Fruit fly (Drosophila melanogaster) whole organism, adult: ENCODE results near the gene dan.
A peak's percentile ranks its signal among the peaks of the same experiment; 100 is the strongest.

Source experiments
- CG11617 ChIP-seq: fragments of 200-800 bp; sonication (Bioruptor generic); optimal IDR thresholded peaks from 2 replicates; lab custom pipeline; 2017; ENCODE audit warnings: mild to moderate bottlenecking, missing biosample characterization, missing genetic modification reagents, missing genetic modification characterization
- CG12768 ChIP-seq: fragments of 200-800 bp; sonication (Bioruptor generic); optimal IDR thresholded peaks from 2 replicates; lab custom pipeline; 2017; ENCODE audit warnings: missing biosample characterization, missing genetic modification characterization, mild to moderate bottlenecking, moderate library complexity, missing genetic modification reagents
- CG14711 ChIP-seq: fragments of 200-800 bp; sonication (Bioruptor generic); optimal IDR thresholded peaks from 2 replicates; lab custom pipeline; 2018; ENCODE audit warnings: missing biosample characterization, mild to moderate bottlenecking, missing genetic modification characterization, moderate library complexity
- CG1620 ChIP-seq: fragments of 200-800 bp; sonication (Bioruptor generic); optimal IDR thresholded peaks from 2 replicates; lab custom pipeline; 2016; ENCODE audit warnings: missing biosample characterization, missing genetic modification characterization
- CG33017 ChIP-seq: fragments of 200-800 bp; sonication (Bioruptor generic); optimal IDR thresholded peaks from 2 replicates; lab custom pipeline; 2018; ENCODE audit warnings: missing biosample characterization, mild to moderate bottlenecking, missing genetic modification characterization, moderate library complexity
- CG5204 ChIP-seq: fragments of 200-800 bp; sonication (Bioruptor generic); optimal IDR thresholded peaks from 2 replicates; lab custom pipeline; 2016; ENCODE audit warnings: missing biosample characterization, missing genetic modification characterization
- CG7045 ChIP-seq: fragments of 200-800 bp; sonication (Bioruptor generic); optimal IDR thresholded peaks from 2 replicates; lab custom pipeline; 2017; ENCODE audit warnings: missing biosample characterization, mild to moderate bottlenecking, missing genetic modification characterization
- CG7101 ChIP-seq: fragments of 200-800 bp; sonication (Bioruptor generic); optimal IDR thresholded peaks from 2 replicates; lab custom pipeline; 2018; ENCODE audit warnings: missing biosample characterization, mild to moderate bottlenecking, missing genetic modification characterization, moderate library complexity
- Clk ChIP-seq: fragments of 200-800 bp; sonication (Bioruptor generic); optimal IDR thresholded peaks from 2 replicates; lab custom pipeline; 2017; ENCODE audit warnings: missing biosample characterization, missing genetic modification characterization
- Crg-1 ChIP-seq: fragments of 200-800 bp; sonication (Bioruptor generic); optimal IDR thresholded peaks from 2 replicates; lab custom pipeline; 2016; ENCODE audit warnings: missing biosample characterization, missing genetic modification characterization
- Hr96 ChIP-seq: fragments of 200-800 bp; sonication (Bioruptor generic); optimal IDR thresholded peaks from 2 replicates; lab custom pipeline; 2016; ENCODE audit warnings: missing biosample characterization, missing genetic modification characterization
- Mnt ChIP-seq: fragments of 200-800 bp; sonication (Bioruptor generic); optimal IDR thresholded peaks from 2 replicates; lab custom pipeline; 2016; ENCODE audit warnings: missing biosample characterization, mild to moderate bottlenecking, missing genetic modification characterization
- bab1 ChIP-seq: fragments of 200-800 bp; sonication (Bioruptor generic); optimal IDR thresholded peaks from 3 replicates; lab custom pipeline; 2019; ENCODE audit warnings: missing biosample characterization, mild to moderate bottlenecking, missing genetic modification characterization, moderate library complexity
- cic ChIP-seq: fragments of 200-800 bp; sonication (Bioruptor generic); optimal IDR thresholded peaks from 2 replicates; lab custom pipeline; 2017; ENCODE audit warnings: missing biosample characterization, mild to moderate bottlenecking, missing genetic modification characterization, moderate library complexity
- cnc ChIP-seq, 2 experiments: fragments of >200 bp; optimal IDR thresholded peaks; 2 replicates each; lab custom pipeline; 2017
- kay ChIP-seq: fragments of 200-800 bp; sonication (Bioruptor generic); peaks from one replicate; lab custom pipeline; 2016; ENCODE audit warnings: missing biosample characterization, missing genetic modification characterization, borderline replicate concordance
- ovo ChIP-seq: fragments of 200-800 bp; sonication (Bioruptor generic); optimal IDR thresholded peaks from 2 replicates; lab custom pipeline; 2016; ENCODE audit warnings: missing biosample characterization, missing genetic modification characterization
- pad ChIP-seq: fragments of 200-800 bp; sonication (Bioruptor generic); optimal IDR thresholded peaks from 3 replicates; lab custom pipeline; 2017; ENCODE audit warnings: missing biosample characterization, missing genetic modification characterization, mild to moderate bottlenecking, moderate library complexity, missing genetic modification reagents
- tj ChIP-seq: fragments of 200-800 bp; sonication (Bioruptor generic); optimal IDR thresholded peaks from 3 replicates; lab custom pipeline; 2017; ENCODE audit warnings: missing biosample characterization, mild to moderate bottlenecking, missing genetic modification characterization, moderate library complexity
- toe ChIP-seq: fragments of 200-800 bp; sonication (Bioruptor generic); optimal IDR thresholded peaks from 2 replicates; lab custom pipeline; 2016; ENCODE audit warnings: missing biosample characterization, missing genetic modification characterization

The dan gene

DNA sequence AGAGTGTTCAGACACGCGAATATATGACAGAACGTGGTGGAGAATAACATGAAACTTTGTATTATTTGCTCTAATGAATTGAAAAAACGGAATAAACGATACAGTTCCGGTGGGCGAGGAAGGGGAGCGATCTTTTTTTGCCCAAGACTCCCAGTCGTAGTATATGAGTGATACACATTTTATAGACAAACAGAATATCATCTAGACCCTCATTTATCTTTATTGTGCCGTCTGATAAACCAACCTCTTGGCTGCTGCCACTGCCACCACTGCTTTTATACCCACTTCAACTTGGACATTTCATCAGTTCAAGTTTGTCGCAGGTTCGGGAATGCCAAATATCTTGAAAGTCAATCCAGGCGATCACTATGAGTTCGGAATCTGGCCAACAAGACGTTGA lies 31.8 kb downstream of the dan start, which contains the start of gene CG31106:
CG31106 (plus strand) TSS at position 301 of the 400 bp plus-strand sequence.
- TF ChIP-seq CG33017 (tag; lab: Kevin White, UChicago) (no peak), cnc (optimal IDR thresholded peaks at IDR 0.05; lab: Kevin White, UChicago) (no peak), Mnt (GFP tag; lab: Kevin White, UChicago) (no peak), ovo (GFP tag; lab: Kevin White, UChicago) (no peak), tj (GFP tag; lab: Kevin White, UChicago) (no peak), kay (no peak), CG5204 (GFP tag; lab: Kevin White, UChicago) (no peak)

DNA sequence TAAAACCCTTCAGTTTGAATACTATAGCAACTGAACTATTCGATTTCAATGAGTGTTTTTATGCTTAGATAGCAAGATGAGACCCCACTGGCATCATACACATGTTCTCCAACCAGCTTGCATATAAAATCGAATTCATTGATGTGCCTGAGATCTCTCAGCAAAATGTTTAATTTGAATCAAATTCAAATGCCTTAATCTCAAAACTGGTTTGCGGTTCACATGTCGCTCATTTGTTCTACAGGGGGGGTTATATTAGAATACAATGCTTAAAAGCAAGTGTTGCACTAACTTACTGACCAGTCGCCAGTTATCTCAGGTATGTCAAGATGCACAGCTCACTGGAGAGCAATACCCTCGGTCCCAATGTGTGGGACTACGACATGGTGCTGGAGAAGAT lies 34.8 kb downstream of the dan start, which contains the start of gene CG31103:
CG31103 (plus strand) TSS at position 301 of the 400 bp plus-strand sequence.
- TF ChIP-seq Crg-1 (GFP tag; lab: Kevin White, UChicago) (no peak), cic (GFP tag; lab: Kevin White, UChicago) (peak; percentile 6)

DNA sequence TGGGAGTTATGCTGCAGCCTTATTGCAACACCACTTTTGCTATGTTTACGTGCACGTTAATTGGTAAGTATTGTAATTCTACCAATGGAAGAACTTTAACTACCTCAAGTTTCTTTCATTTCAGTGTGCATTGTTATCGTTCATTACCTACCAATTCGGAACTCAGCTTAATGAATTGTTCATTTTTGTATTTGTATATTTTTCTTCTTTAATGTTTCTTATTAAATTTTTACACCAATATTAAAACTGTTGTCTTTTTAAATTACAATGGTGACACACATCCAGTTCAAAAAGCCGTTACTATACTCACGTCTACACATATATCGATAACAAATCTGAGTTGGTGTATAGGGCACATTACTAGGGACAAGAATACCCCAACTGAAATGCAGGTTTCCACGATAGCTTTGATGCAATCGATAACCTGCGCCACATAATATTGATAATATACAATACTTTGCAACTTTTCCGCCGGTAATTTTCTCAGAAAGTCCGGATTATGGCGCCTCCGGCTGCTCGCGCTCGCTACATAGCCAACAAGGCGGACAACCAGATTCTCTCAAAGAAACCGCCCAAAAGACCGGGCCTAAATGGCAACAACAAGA lies 37.1 kb downstream of the dan start, which contains the start of gene Alg9:
Alg9 (plus strand) TSS at position 387 of the 605 bp plus-strand sequence.
- peak; percentile 3 for TF ChIP-seq toe (GFP tag; lab: Kevin White, UChicago)
- TF ChIP-seq CG7045 = no peak
- no peak for TF ChIP-seq tj (GFP tag; lab: Kevin White, UChicago)
- no peak for TF ChIP-seq ovo (GFP tag; lab: Kevin White, UChicago)
- TF ChIP-seq CG11617 (GFP tag; lab: Kevin White, UChicago) = no peak
- no peak for TF ChIP-seq CG33017 (tag; lab: Kevin White, UChicago)
- no peak for TF ChIP-seq cic (GFP tag; lab: Kevin White, UChicago)
- no peak for TF ChIP-seq pad (GFP tag; lab: Kevin White, UChicago)
- TF ChIP-seq Mnt (GFP tag; lab: Kevin White, UChicago) = no peak
- TF ChIP-seq Crg-1 (GFP tag; lab: Kevin White, UChicago) = no peak
- peak; percentile 11 for TF ChIP-seq CG14711
- TF ChIP-seq bab1 (GFP tag; lab: Kevin White, UChicago) = no peak
- TF ChIP-seq CG1620 (GFP tag; lab: Kevin White, UChicago) = no peak
- peak; percentile 42 for TF ChIP-seq CG5204 (GFP tag; lab: Kevin White, UChicago)
- TF ChIP-seq kay = peak; percentile 74

DNA sequence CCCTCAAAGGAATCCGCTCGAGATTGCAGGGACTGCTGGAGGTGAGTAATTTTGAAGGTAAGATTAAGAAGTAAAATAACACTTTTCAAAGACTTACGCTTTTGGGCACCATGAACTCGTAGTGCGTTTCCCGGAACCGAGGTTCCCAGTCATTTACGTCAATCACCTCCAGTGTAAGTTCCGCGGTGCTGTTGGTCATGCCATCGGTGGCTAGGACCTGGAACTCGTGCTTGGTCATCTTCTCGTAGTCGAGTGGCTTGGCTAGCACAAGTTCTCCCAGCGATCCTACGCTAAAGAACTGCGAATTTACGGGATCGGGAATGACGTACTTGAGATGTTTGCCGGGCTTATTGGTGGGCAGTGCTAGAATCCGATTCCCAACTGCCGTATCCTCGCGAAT lies 41.3 kb downstream of the dan start:
- TF ChIP-seq ovo (GFP tag; lab: Kevin White, UChicago) (no peak), bab1 (GFP tag; lab: Kevin White, UChicago) (no peak), cic (GFP tag; lab: Kevin White, UChicago) (no peak), CG7101 (tag; lab: Kevin White, UChicago) (no peak), Hr96 (GFP tag; lab: Kevin White, UChicago) (no peak), CG33017 (tag; lab: Kevin White, UChicago) (no peak), CG1620 (GFP tag; lab: Kevin White, UChicago) (no peak), kay (no peak), cnc (optimal IDR thresholded peaks at IDR 0.05; lab: Kevin White, UChicago) (no peak), pad (GFP tag; lab: Kevin White, UChicago) (no peak)

DNA sequence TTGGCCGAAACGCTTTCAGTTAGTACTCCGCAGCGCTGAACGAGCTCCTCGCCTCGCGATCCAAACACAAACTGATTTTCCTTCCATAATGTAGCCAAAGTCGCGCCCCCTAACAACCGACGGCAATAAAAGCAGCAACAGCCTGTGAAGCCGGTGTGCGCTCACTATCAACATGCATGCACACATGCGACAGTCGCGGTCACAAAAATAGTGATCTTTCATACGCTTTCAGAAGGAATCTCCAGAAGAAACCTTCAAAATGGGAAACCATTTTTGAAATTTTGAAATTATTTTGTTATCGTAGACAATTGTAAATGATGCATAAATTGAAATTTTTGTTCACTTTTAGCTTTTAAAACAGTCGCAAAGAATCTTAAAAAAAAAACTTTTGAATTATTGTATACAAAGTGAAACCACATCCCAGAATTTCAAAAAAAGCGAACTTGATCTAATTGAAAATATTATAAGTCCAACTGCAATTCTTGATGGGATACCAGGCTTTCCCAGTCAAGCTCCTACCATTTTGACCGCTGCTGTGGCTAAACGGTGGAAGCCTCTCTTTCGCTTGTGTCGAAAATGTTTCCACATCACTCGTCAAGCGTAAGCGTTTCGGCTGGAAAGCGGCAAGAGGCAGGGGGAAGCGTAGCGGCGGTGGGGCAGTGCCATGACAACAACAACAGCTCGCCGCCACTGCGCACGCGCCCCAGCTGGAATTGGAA lies 48.2 kb downstream of the dan start, which contains the start of gene Cad96Cb:
Cad96Cb (minus strand) TSS at position 51 of the 719 bp plus-strand sequence.
- TF ChIP-seq Clk = no peak
- TF ChIP-seq CG7101 (tag; lab: Kevin White, UChicago) = no peak
- TF ChIP-seq bab1 (GFP tag; lab: Kevin White, UChicago) = no peak
- TF ChIP-seq CG7045 = no peak
- TF ChIP-seq CG33017 (tag; lab: Kevin White, UChicago) = no peak
- no peak for TF ChIP-seq cnc (optimal IDR thresholded peaks at IDR 0.05; lab: Kevin White, UChicago)
- no peak for TF ChIP-seq pad (GFP tag; lab: Kevin White, UChicago)
- TF ChIP-seq CG11617 (GFP tag; lab: Kevin White, UChicago) = no peak
- no peak for TF ChIP-seq Hr96 (GFP tag; lab: Kevin White, UChicago)
- no peak for TF ChIP-seq CG14711
- TF ChIP-seq toe (GFP tag; lab: Kevin White, UChicago) = no peak
- no peak for TF ChIP-seq kay
- no peak for TF ChIP-seq Crg-1 (GFP tag; lab: Kevin White, UChicago)
- TF ChIP-seq cic (GFP tag; lab: Kevin White, UChicago) = no peak
- TF ChIP-seq CG12768 (GFP tag; lab: Kevin White, UChicago) = no peak
- TF ChIP-seq CG1620 (GFP tag; lab: Kevin White, UChicago) = no peak
- TF ChIP-seq ovo (GFP tag; lab: Kevin White, UChicago) = no peak
- TF ChIP-seq tj (GFP tag; lab: Kevin White, UChicago) = no peak

DNA sequence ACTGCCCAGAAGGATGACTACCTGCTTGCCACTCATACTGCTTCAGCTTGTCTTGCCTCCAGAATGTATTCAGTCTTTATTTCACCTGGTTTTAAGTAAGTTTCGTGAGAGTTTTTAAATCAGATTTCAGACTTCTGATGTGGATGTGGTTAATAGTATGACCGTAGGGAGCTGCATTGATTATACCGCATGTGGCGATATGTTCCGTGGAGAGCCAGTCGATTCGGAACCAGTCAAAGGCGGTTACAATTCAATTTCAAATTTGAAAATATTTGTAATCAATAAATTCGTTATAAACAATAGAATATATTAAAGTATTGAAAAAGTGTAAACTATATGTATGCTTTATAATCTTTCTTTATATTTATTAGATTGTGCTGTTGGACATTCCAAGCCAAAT lies 51.2 kb downstream of the dan start, which contains the start of gene Sil1:
Sil1 (minus strand) TSS at position 168 of the 400 bp plus-strand sequence.
- no peak for TF ChIP-seq Clk
- TF ChIP-seq CG14711 = no peak
- no peak for TF ChIP-seq Hr96 (GFP tag; lab: Kevin White, UChicago)
- no peak for TF ChIP-seq tj (GFP tag; lab: Kevin White, UChicago)
- no peak for TF ChIP-seq CG11617 (GFP tag; lab: Kevin White, UChicago)
- TF ChIP-seq CG7101 (tag; lab: Kevin White, UChicago) = no peak
- TF ChIP-seq ovo (GFP tag; lab: Kevin White, UChicago) = no peak
